Fruit fly (Drosophila melanogaster): ENCODE data around the gene to.

- TF ChIP-seq slbo (GFP tag; IDR thresholded peaks at IDR 0.05) (no peak), CG4404 (GFP tag; IDR thresholded peaks at IDR 0.05) (no peak), peb (GFP tag; IDR thresholded peaks at IDR 0.05) (no peak), CG14441 (GFP tag; IDR thresholded peaks at IDR 0.05) (no peak), ERR (GFP tag; optimal IDR thresholded peaks at IDR 0.05) (no peak), CG8478 (optimal IDR thresholded peaks at IDR 0.05) (no peak), CG9727 (GFP tag; optimal IDR thresholded peaks at IDR 0.05) (no peak), CG3838 (GFP tag; optimal IDR thresholded peaks at IDR 0.05) (no peak), pita (GFP tag; optimal IDR thresholded peaks at IDR 0.05) (no peak), CHES-1-like (GFP tag; optimal IDR thresholded peaks at IDR 0.05) (no peak), sqz (GFP tag; optimal IDR thresholded peaks at IDR 0.05) (no peak), CG17612 (GFP tag; IDR thresholded peaks at IDR 0.05) (no peak), salm (tag; optimal IDR thresholded peaks at IDR 0.05) (no peak), Sry-β (GFP tag; optimal IDR thresholded peaks at IDR 0.05) (no peak)
Observed at dm6 chr3R:25199321-25199868, 40.6 kb upstream of the to start, which contains the start of gene CG13654.

All from whole organism, embryonic.